Fruit fly (Drosophila melanogaster): ENCODE measurements around the gene kuz.
A peak's percentile ranks its signal among the peaks of the same experiment; 100 is the strongest.

Gene kuz

dm6 chr2L:13554547-13555159 lies 4.7 kb downstream of the kuz start (continued):
- TF ChIP-seq oc (tag; optimal IDR thresholded peaks at IDR 0.05) (no peak), dan (GFP tag; IDR thresholded peaks at IDR 0.05) (no peak), CG32772 (GFP tag; IDR thresholded peaks at IDR 0.05) (no peak), CG2129 (GFP tag; IDR thresholded peaks at IDR 0.05; ENCODE audit: partially characterized antibody) (no peak), CG4282 (GFP tag; optimal IDR thresholded peaks at IDR 0.05) (no peak), Lhr (GFP tag; optimal IDR thresholded peaks at IDR 0.05) (no peak)

dm6 chr2L:13555397-13555796 lies 5.5 kb downstream of the kuz start:
- TF ChIP-seq crol (GFP tag; IDR thresholded peaks at IDR 0.05) (peak; percentile 75), exex (tag; optimal IDR thresholded peaks at IDR 0.05) (peak; percentile 6), mirr (GFP tag; optimal IDR thresholded peaks at IDR 0.05) (no peak), bcd (GFP tag; optimal IDR thresholded peaks at IDR 0.05) (no peak), abd-A (tag; optimal IDR thresholded peaks at IDR 0.05) (peak; percentile 97), nerfin-1 (tag; optimal IDR thresholded peaks at IDR 0.05) (peak; percentile 67), kah (GFP tag; optimal IDR thresholded peaks at IDR 0.05) (no peak), Doc2 (GFP tag; IDR thresholded peaks at IDR 0.05) (no peak), sd (tag; optimal IDR thresholded peaks at IDR 0.05) (peak; percentile 37), peb (GFP tag; IDR thresholded peaks at IDR 0.05) (no peak), schlank (tag; optimal IDR thresholded peaks at IDR 0.05) (no peak), Myb (GFP tag; optimal IDR thresholded peaks at IDR 0.05) (no peak), CG11695 (GFP tag; IDR thresholded peaks at IDR 0.05) (0 out of 3 replicates have a peak, but pooled peaks have one; percentile 10), CG13894 (tag; optimal IDR thresholded peaks at IDR 0.05) (peak; percentile 45), sim (GFP tag; IDR thresholded peaks at IDR 0.05) (no peak), ranshi (GFP tag; IDR thresholded peaks at IDR 0.05) (peak; percentile 17; the same call in 1 of the 2 replicates), CG18599 (GFP tag; optimal IDR thresholded peaks at IDR 0.05) (peak; percentile 36), CG2875 (GFP tag; optimal IDR thresholded peaks at IDR 0.05) (no peak), NK7.1 (GFP tag; optimal IDR thresholded peaks at IDR 0.05) (no peak), Hr51 (GFP tag; optimal IDR thresholded peaks at IDR 0.05) (no peak), CG11398 (GFP tag; optimal IDR thresholded peaks at IDR 0.05) (no peak), aop (GFP tag; IDR thresholded peaks at IDR 0.05) (no peak), CG12155 (GFP tag; optimal IDR thresholded peaks at IDR 0.05) (no peak), BtbVII (GFP tag; optimal IDR thresholded peaks at IDR 0.05) (no peak), stc (GFP tag; IDR thresholded peaks at IDR 0.05) (no peak), Ravus (GFP tag; IDR thresholded peaks at IDR 0.05) (no peak), onecut (GFP tag; IDR thresholded peaks at IDR 0.05) (peak; percentile 30; the same call in 1 of the 2 replicates), vnd (GFP tag; IDR thresholded peaks at IDR 0.05; ENCODE audit: partially characterized antibody) (no peak), nau (GFP tag; optimal IDR thresholded peaks at IDR 0.05) (no peak)

- no peak for TF ChIP-seq Taf1 (GFP tag; IDR thresholded peaks at IDR 0.05)
- no peak for TF ChIP-seq Lpt (GFP tag; optimal IDR thresholded peaks at IDR 0.05)
- no peak for TF ChIP-seq Bgb (GFP tag; IDR thresholded peaks at IDR 0.05; ENCODE audit: partially characterized antibody)
- TF ChIP-seq CG12744 (GFP tag; optimal IDR thresholded peaks at IDR 0.05): no peak
- no peak for TF ChIP-seq CG7372 (GFP tag; IDR thresholded peaks at IDR 0.05)
Observed at dm6 chr2L:13568938-13569337, 19.0 kb downstream of the kuz start.
